Worm (Caenorhabditis elegans) whole organism, young adult: Measurements from ENCODE around the gene exc-1.

ENCODE experiments used
- B0019.2 ChIP-seq: fragments of 200-800 bp; sonication (Bioruptor generic); conservative IDR thresholded peaks from 2 replicates; pipeline ENCODE4 v1.3.6; 2022; ENCODE audit warnings: missing genetic modification reagents, missing genetic modification characterization, missing compliant biosample characterization
- B0336.3 ChIP-seq: fragments of 200-800 bp; sonication (Bioruptor generic); IDR thresholded peaks from 2 replicates; pipeline ENCODE4 v1.3.6; 2022; ENCODE audit warnings: missing genetic modification characterization, missing compliant biosample characterization
- D2030.7 ChIP-seq: fragments of 200-800 bp; sonication (Bioruptor generic); IDR thresholded peaks from 2 replicates; pipeline ENCODE4 v1.3.6; 2022; ENCODE audit warnings: missing genetic modification reagents, missing genetic modification characterization, missing compliant biosample characterization
- F10E7.11 ChIP-seq: sonication (generic microtip); optimal IDR thresholded peaks from 2 replicates; lab custom pipeline; 2017; ENCODE audit warnings: mild to moderate bottlenecking, missing genetic modification characterization, moderate library complexity, missing compliant biosample characterization
- F37B4.10 ChIP-seq: fragments of 200-800 bp; sonication (Bioruptor generic); IDR thresholded peaks from 2 replicates; pipeline ENCODE4 v1.3.6; 2022; ENCODE audit warnings: missing genetic modification characterization, missing compliant biosample characterization
- F52B5.7 ChIP-seq: sonication (generic microtip); optimal IDR thresholded peaks from 2 replicates; lab custom pipeline; 2016; ENCODE audit warnings: mild to moderate bottlenecking, missing genetic modification characterization, missing compliant biosample characterization
- T07F8.4 ChIP-seq: sonication (generic microtip); optimal IDR thresholded peaks from 2 replicates; lab custom pipeline; 2016; ENCODE audit warnings: mild to moderate bottlenecking, missing genetic modification characterization, moderate library complexity, missing compliant biosample characterization
- Y53G8AR.9 ChIP-seq: fragments of 200-800 bp; sonication (Bioruptor generic); conservative IDR thresholded peaks from 2 replicates; pipeline ENCODE4 v1.3.6; 2022; ENCODE audit warnings: missing genetic modification reagents, missing genetic modification characterization, missing compliant biosample characterization
- athp-1 ChIP-seq: sonication (generic microtip); optimal IDR thresholded peaks from 2 replicates; lab custom pipeline; 2017; ENCODE audit warnings: mild to moderate bottlenecking, missing genetic modification characterization, missing compliant biosample characterization
- bed-2 ChIP-seq: fragments of 200-800 bp; sonication (Bioruptor generic); IDR thresholded peaks from 2 replicates; pipeline ENCODE4 v1.3.6; 2022; ENCODE audit warnings: missing genetic modification reagents, missing genetic modification characterization, missing compliant biosample characterization
- ceh-27 ChIP-seq: fragments of 200-800 bp; sonication (Bioruptor generic); optimal IDR thresholded peaks from 2 replicates; lab custom pipeline; 2018; ENCODE audit warnings: mild to moderate bottlenecking, missing genetic modification characterization, moderate library complexity, missing compliant biosample characterization
- ceh-91 ChIP-seq: fragments of 200-800 bp; sonication (Bioruptor generic); IDR thresholded peaks from 2 replicates; pipeline ENCODE4 v1.3.6; 2022; ENCODE audit warnings: missing genetic modification reagents, missing genetic modification characterization, missing compliant biosample characterization
- die-1 ChIP-seq: sonication (generic microtip); optimal IDR thresholded peaks from 2 replicates; lab custom pipeline; 2016; ENCODE audit warnings: missing genotype, mild to moderate bottlenecking, missing genetic modification characterization, missing compliant biosample characterization
- dox-1 ChIP-seq: fragments of 200-800 bp; sonication (Bioruptor generic); IDR thresholded peaks from 2 replicates; pipeline ENCODE4 v1.3.6; 2022; ENCODE audit warnings: missing genetic modification reagents, missing genetic modification characterization, missing compliant biosample characterization
- egl-44 ChIP-seq: fragments of 200-800 bp; sonication (Bioruptor generic); IDR thresholded peaks from 2 replicates; pipeline ENCODE4 v1.3.6; 2022; ENCODE audit warnings: missing genetic modification reagents, missing genetic modification characterization, missing compliant biosample characterization
- egrh-3 ChIP-seq: fragments of 200-800 bp; sonication (Bioruptor generic); IDR thresholded peaks from 2 replicates; pipeline ENCODE4 v1.3.6; 2022; ENCODE audit warnings: missing genetic modification reagents, missing genetic modification characterization, missing compliant biosample characterization
- ekl-4 ChIP-seq: fragments of 200-800 bp; sonication (Bioruptor generic); IDR thresholded peaks from 2 replicates; pipeline ENCODE4 v1.3.6; 2022; ENCODE audit warnings: missing genetic modification reagents, missing genetic modification characterization, missing compliant biosample characterization
- hmg-1.2 ChIP-seq: fragments of 200-800 bp; sonication (Bioruptor generic); IDR thresholded peaks from 2 replicates; pipeline ENCODE4 v1.3.6; 2022; ENCODE audit warnings: missing genetic modification reagents, missing genetic modification characterization, missing compliant biosample characterization
- hsf-1 ChIP-seq: fragments of 200-800 bp; sonication (Bioruptor generic); IDR thresholded peaks from 2 replicates; pipeline ENCODE4 v1.3.6; 2022; ENCODE audit warnings: missing genetic modification reagents, missing genetic modification characterization, missing compliant biosample characterization
- lsy-27 ChIP-seq: sonication (generic microtip); optimal IDR thresholded peaks from 2 replicates; lab custom pipeline; 2017; ENCODE audit warnings: missing genetic modification characterization, mild to moderate bottlenecking, missing compliant biosample characterization, antibody characterized with exemption, missing genotype, borderline replicate concordance; ENCODE audit not compliant: insufficient read depth
- madf-3 ChIP-seq: fragments of 200-800 bp; sonication (Bioruptor generic); IDR thresholded peaks from 2 replicates; pipeline ENCODE4 v1.3.6; 2022; ENCODE audit warnings: missing genetic modification reagents, missing genetic modification characterization, missing compliant biosample characterization
- mxl-1 ChIP-seq: sonication (generic microtip); optimal IDR thresholded peaks from 2 replicates; lab custom pipeline; 2016; ENCODE audit warnings: missing genetic modification characterization, missing compliant biosample characterization
- nfya-1 ChIP-seq: sonication (generic microtip); optimal IDR thresholded peaks from 2 replicates; lab custom pipeline; 2017; ENCODE audit warnings: antibody characterized with exemption, missing compliant biosample characterization, missing genetic modification characterization, borderline replicate concordance; ENCODE audit not compliant: insufficient read depth
- nfyb-1 ChIP-seq: fragments of 200-800 bp; sonication (Bioruptor generic); IDR thresholded peaks from 2 replicates; pipeline ENCODE4 v1.3.6; 2022; ENCODE audit warnings: missing genetic modification reagents, missing genetic modification characterization, missing compliant biosample characterization
- nhr-27 ChIP-seq: fragments of 200-800 bp; sonication (Bioruptor generic); optimal IDR thresholded peaks from 2 replicates; lab custom pipeline; 2018; ENCODE audit warnings: mild to moderate bottlenecking, missing genetic modification characterization, moderate library complexity, missing compliant biosample characterization
- nhr-80 ChIP-seq: sonication (generic microtip); optimal IDR thresholded peaks from 2 replicates; lab custom pipeline; 2016; ENCODE audit warnings: missing genetic modification characterization, missing compliant biosample characterization
- snpc-3.4 ChIP-seq: sonication (generic microtip); optimal IDR thresholded peaks from 2 replicates; lab custom pipeline; 2017; ENCODE audit warnings: missing genetic modification characterization, mild to moderate bottlenecking, missing compliant biosample characterization, antibody characterized with exemption, moderate library complexity, missing genotype, missing genetic modification reagents
- snpc-4 ChIP-seq, 5 experiments: fragments of 150-350 bp in 1 of 5; sonication (generic microtip) in 4 of 5; optimal IDR thresholded peaks; 2 replicates each; lab custom pipeline; 2014 to 2018; ENCODE audit warnings: missing genetic modification characterization in 5 of 5, missing biosample characterization in 3 of 5, antibody characterized with exemption in 2 of 5, mild to moderate bottlenecking in 2 of 5, missing compliant biosample characterization in 2 of 5, missing genotype in 2 of 5, moderate library complexity in 2 of 5, missing genetic modification reagents in 1 of 5
- sptf-2 ChIP-seq: fragments of 200-800 bp; sonication (Bioruptor generic); optimal IDR thresholded peaks from 2 replicates; lab custom pipeline; 2018; ENCODE audit warnings: mild to moderate bottlenecking, missing genetic modification characterization, missing compliant biosample characterization
- unc-62 ChIP-seq: fragments of 150-350 bp; optimal IDR thresholded peaks from 2 replicates; lab custom pipeline; 2014; ENCODE audit warnings: missing biosample characterization, missing genetic modification reagents, missing genetic modification characterization
- zfh-2 ChIP-seq: fragments of 200-800 bp; sonication (Bioruptor generic); conservative IDR thresholded peaks from 2 replicates; pipeline ENCODE4 v1.3.6; 2022; ENCODE audit warnings: missing genetic modification reagents, missing genetic modification characterization, missing compliant biosample characterization
- zim-3 ChIP-seq: sonication (generic microtip); optimal IDR thresholded peaks from 2 replicates; lab custom pipeline; 2017; ENCODE audit warnings: mild to moderate bottlenecking, missing genetic modification characterization, moderate library complexity, missing compliant biosample characterization
- ztf-6 ChIP-seq: fragments of 200-800 bp; sonication (Bioruptor generic); IDR thresholded peaks from 2 replicates; pipeline ENCODE4 v1.3.6; 2022; ENCODE audit warnings: missing genetic modification reagents, missing genetic modification characterization, missing compliant biosample characterization

Gene exc-1

DNA sequence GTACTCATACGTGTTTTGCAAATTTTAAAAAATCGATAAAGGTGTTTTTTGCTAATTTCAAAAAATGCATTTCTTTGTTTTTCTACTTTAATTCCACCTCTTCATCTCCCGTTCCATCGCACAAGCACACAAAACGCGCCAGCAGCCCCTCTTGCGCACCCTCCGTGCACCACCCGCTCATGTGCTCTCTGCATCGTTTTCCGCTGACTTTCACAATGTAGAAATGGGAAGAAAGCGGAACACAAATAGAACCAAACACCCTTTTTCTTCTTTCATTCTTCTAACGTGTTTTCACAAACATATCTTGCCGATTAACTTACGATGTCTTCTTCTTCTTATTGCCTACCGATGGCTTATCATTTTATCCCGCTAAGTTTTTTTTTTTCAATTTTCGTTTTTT is 15.6 kb upstream of the exc-1 start (continued):
- TF ChIP-seq Y53G8AR.9 (GFP tag; lab: Robert Waterston, UW) (peak; percentile 78), zim-3 (tag; lab: Kevin White, UChicago) (no peak), hsf-1 (GFP tag; lab: Robert Waterston, UW) (0 out of 2 replicates have a peak, but pooled peaks have one; percentile 24), ztf-6 (GFP tag; lab: Robert Waterston, UW) (no peak), dox-1 (peak; percentile 91), nfya-1 (tag; lab: Kevin White, UChicago) (no peak)

DNA sequence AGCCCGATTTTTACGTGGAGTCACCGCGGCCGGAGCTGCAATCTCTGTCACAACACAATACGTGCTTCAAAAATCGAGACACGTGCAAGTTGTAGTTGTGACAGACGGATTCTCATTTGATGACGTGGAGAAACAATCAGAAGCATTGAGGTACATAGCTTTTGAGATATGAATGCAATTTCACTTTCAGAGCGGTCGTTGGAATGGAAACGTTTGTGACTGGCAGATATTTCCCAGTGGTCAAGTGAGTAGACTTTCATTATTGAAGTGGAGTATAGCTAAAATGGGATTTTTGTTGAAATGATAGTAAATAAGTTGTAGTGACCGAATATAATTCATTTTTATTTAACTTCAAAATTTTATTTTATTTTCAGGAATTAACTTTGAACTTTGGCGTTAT is 13.9 kb upstream of the exc-1 start:
- TF ChIP-seq bed-2 (GFP tag; lab: Robert Waterston, UW) (no peak), ceh-91 (GFP tag; lab: Robert Waterston, UW) (no peak), unc-62 (GFP tag; lab: Kevin White, UChicago) (no peak), die-1 (tag; lab: Kevin White, UChicago) (no peak), F37B4.10 (GFP tag; lab: Robert Waterston, UW) (no peak), D2030.7 (no peak), ekl-4 (GFP tag; lab: Robert Waterston, UW) (no peak), ceh-27 (no peak), lsy-27 (tag; lab: Kevin White, UChicago) (no peak), snpc-3.4 (no peak), F10E7.11 (no peak), sptf-2 (GFP tag; lab: Kevin White, UChicago) (no peak), F52B5.7 (no peak)

DNA sequence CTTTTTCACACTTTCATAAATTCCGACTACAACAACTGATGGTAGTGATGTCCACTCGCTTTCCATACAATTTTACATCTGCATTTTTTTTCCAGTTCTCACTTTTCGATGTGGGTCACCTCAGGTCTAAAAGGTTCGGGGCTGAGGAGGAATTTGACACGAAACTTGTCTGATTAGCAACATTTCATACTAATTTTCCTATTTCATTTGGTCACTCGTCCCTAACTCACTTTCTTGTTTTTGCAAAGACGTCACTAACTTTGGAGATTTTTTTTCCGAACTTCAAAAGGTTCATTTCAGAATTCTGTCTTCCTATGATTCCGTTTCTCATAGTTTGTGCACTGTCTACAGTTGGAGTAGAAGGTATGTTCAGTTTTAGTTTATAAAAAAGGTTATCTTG is 10.6 kb upstream of the exc-1 start, which contains the start of gene H13N06.2:
Gene H13N06.2 (plus strand): TSS at position 301 of the 400 bp plus-strand sequence.
- TF ChIP-seq die-1 (tag; lab: Kevin White, UChicago) (no peak), madf-3 (GFP tag; lab: Robert Waterston, UW) (no peak), B0019.2 (no peak), athp-1 (tag; lab: Kevin White, UChicago) (no peak), nhr-27 (no peak), zfh-2 (GFP tag; lab: Robert Waterston, UW) (no peak), D2030.7 (no peak), nhr-80 (tag; lab: Kevin White, UChicago) (no peak), B0336.3 (no peak), T07F8.4 (tag; lab: Kevin White, UChicago) (no peak), mxl-1 (tag; lab: Kevin White, UChicago) (no peak), snpc-4 (GFP tag; optimal IDR thresholded peaks at IDR 0.05; lab: Kevin White, UChicago) (no peak), snpc-4 (tag; optimal IDR thresholded peaks at IDR 0.05; lab: Kevin White, UChicago) (no peak)

DNA sequence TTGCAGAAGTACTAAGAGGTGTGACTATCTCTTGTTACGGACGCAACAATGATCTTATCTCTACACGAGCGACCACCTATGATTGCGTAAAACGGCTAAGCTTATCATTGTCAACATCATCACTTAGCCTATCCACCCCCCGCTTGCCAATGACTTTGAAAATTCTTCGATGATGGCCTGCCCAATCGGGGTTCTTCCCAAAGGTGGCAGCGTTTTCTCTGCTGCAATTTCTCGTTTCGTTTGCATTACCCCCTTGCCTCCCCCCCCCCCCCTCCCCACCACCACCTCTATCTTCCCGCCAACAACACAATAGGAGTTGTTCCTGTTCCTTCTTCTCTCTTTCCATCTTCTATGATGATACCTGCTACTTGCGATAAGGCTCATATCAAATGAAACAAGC is 10.0 kb upstream of the exc-1 start:
- TF ChIP-seq egl-44 (GFP tag; lab: Robert Waterston, UW) (no peak), egrh-3 (GFP tag; lab: Robert Waterston, UW) (peak; percentile 19; the same call in 1 of the 2 replicates), hmg-1.2 (GFP tag; lab: Robert Waterston, UW) (0 out of 2 replicates have a peak, but pooled peaks have one; percentile 7), zfh-2 (GFP tag; lab: Robert Waterston, UW) (peak; percentile 51; the same call in 1 of the 2 replicates), nfyb-1 (GFP tag; lab: Robert Waterston, UW) (no peak)
